Fruit fly (Drosophila melanogaster) ovary, adult (tissue): ENCODE data around the gene Cyp6a16.

Experiments used
- CG17801 ChIP-seq: fragments of 200-800 bp; optimal IDR thresholded peaks from 2 replicates; lab custom pipeline; 2019; ENCODE audit warnings: missing biosample characterization, mild to moderate bottlenecking, missing genetic modification characterization, moderate library complexity; ENCODE audit not compliant: partially characterized antibody

Cyp6a16 gene

DNA sequence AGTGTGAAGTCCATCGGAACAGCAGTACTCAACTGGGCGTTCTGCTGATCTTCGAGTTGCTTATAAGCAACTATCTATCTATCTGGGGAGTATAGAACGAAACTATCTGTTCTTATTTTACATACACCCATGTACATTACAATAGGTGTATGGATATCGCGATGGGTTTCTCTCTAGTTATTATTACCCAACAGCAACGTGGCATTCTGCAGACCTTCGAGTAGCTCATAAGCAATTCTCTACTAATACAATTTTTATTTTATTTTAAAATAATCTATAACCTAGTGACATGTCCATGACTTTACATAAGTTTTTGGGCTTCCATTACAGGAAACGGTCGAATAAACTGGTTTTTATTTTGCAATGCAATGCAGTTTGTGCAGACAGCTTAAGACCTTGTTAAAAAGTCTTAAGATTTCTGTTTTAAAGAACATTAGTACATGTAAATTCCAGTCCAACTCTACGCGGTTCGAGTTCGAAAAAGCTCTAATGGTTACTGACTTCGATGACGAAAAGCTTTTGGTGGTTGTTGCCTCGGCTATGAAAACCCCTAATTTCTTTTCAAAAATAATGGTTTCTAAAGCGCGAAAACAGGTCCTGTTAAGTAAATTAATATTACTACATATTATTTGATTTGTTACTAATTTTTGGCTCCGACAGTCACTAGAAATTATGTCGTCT lies at the start of gene Cyp6a16:
Cyp6a16 (minus strand) TSS at position 36 of the 681 bp plus-strand sequence.
- no peak for TF ChIP-seq CG17801 (GFP tag; lab: Kevin White, UChicago)

- no peak for TF ChIP-seq CG17801 (GFP tag; lab: Kevin White, UChicago)
These were observed 39.0 kb upstream of the Cyp6a16 start, which contains the start of gene Hsp60C for dm6 chr2L:5662549-5662948. Gene Hsp60C (plus strand): TSS chr2L:5662849.

dm6 chr2L:5658415-5658814 lies 34.9 kb upstream of the Cyp6a16 start, which contains the start of gene DIP-theta:
Gene DIP-theta (minus strand): TSS chr2L:5658560.
- TF ChIP-seq CG17801 (GFP tag; lab: Kevin White, UChicago): no peak

dm6 chr2L:5617896-5618505 lies 5.6 kb downstream of the Cyp6a16 start, which contains the start of gene DIP-eta:
Gene DIP-eta (minus strand): TSS chr2L:5617946.
- TF ChIP-seq CG17801 (GFP tag; lab: Kevin White, UChicago): no peak

- no peak for TF ChIP-seq CG17801 (GFP tag; lab: Kevin White, UChicago)
These were observed 6.3 kb downstream of the Cyp6a16 start for dm6 chr2L:5617224-5617623.

DNA sequence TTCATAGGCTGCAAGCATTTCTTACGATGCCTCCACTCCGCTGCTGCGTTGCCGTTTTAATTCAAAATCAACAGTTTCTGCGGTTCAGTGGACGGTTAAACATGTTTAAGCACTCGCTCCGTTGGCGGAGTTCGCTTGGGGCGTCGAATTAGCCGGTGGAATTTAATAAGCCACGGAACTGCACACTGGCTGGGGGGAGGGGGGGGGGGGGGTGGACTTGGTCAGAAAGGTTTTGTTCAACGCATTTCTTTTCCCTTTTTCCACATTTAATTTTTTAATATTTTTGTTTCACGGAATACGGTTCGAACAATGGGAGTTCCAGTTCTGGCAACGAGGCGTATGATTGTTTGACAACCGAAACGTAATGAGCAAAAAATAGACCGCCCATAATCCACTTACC lies 12.9 kb downstream of the Cyp6a16 start:
- no peak for TF ChIP-seq CG17801 (GFP tag; lab: Kevin White, UChicago)

DNA sequence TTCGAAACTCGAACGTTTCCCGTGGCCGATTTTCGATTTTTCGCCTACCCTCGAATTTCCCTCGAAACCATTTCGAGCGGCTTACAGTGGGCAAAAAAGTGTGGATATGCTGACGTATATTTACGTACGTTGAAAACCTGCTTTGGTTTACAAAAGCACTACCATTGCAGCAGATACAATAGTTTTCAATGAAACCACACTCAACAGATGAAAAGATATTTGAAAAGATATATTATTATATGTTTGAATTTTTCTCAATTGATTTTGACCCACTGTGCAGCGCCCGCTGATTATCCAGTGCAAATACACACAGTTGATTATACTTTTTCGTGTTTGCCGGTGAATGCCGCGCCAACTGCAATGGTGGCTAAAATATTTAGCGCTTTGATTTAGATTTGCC lies 13.5 kb downstream of the Cyp6a16 start:
- TF ChIP-seq CG17801 (GFP tag; lab: Kevin White, UChicago): no peak

dm6 chr2L:5596533-5596932 lies 27.0 kb downstream of the Cyp6a16 start, which contains the start of gene CG18266:
Gene CG18266 (plus strand): TSS chr2L:5596833.
- TF ChIP-seq CG17801 (GFP tag; lab: Kevin White, UChicago): no peak

dm6 chr2L:5593839-5594238 lies 29.7 kb downstream of the Cyp6a16 start:
- no peak for TF ChIP-seq CG17801 (GFP tag; lab: Kevin White, UChicago)

- TF ChIP-seq CG17801 (GFP tag; lab: Kevin White, UChicago): no peak
These were observed 35.2 kb downstream of the Cyp6a16 start, which contains the start of gene CG7251 for dm6 chr2L:5588314-5588713. Gene CG7251 (minus strand): TSS chr2L:5588414.

- TF ChIP-seq CG17801 (GFP tag; lab: Kevin White, UChicago): no peak
These were observed 42.5 kb downstream of the Cyp6a16 start, which contains the start of gene CG14011 for dm6 chr2L:5581016-5581415. Gene CG14011 (minus strand): TSS chr2L:5581116.
